Fruit fly (Drosophila melanogaster): Measurements from ENCODE around the gene CtsB.

Gene CtsB

DNA sequence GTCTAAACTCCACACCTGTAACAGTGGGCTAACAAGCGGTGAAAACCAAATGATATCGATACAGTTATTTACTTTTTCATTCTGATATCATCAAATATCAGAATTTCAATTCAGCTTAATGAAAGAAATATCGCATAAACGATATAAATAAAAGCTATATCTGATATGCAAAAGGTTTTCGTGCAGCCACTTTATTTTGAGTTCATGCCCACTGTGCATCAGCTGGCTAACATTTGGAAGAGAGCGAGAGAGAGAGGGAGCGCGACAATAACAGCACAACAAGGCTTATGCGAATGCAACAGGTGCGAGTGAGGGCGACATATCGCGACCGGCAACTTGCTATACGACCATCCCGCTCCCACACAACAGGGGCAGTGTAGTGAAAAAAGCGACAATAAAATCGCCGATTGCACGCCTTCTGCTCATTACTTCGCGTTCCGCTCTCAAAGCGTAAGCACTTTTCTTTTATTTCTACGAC, 42.5 kb downstream of the CtsB start, which contains the start of gene CG11151 (continued):
- TF ChIP-seq al (GFP tag; IDR thresholded peaks at IDR 0.05) (peak; percentile 91), MBD-R2 (GFP tag; IDR thresholded peaks at IDR 0.05) (peak; percentile 92), CG2199 (GFP tag; IDR thresholded peaks at IDR 0.05) (peak; percentile 96), CG13624 (GFP tag; optimal IDR thresholded peaks at IDR 0.05) (peak; percentile 95), HLH3B (GFP tag; IDR thresholded peaks at IDR 0.05) (peak; percentile 95), da (GFP tag; optimal IDR thresholded peaks at IDR 0.05) (peak; percentile 93), hth (optimal IDR thresholded peaks at IDR 0.05) (no peak), oc (tag; optimal IDR thresholded peaks at IDR 0.05) (peak; percentile 97), HLH54F (GFP tag; optimal IDR thresholded peaks at IDR 0.05) (peak; percentile 97), CG1233 (GFP tag; optimal IDR thresholded peaks at IDR 0.05) (peak; percentile 96), CG14667 (GFP tag; IDR thresholded peaks at IDR 0.05) (peak; percentile 91), luna (GFP tag; optimal IDR thresholded peaks at IDR 0.05) (peak; percentile 91), CG14014 (GFP tag; IDR thresholded peaks at IDR 0.05) (peak; percentile 95), Bgb (GFP tag; IDR thresholded peaks at IDR 0.05; ENCODE audit: partially characterized antibody) (peak; percentile 68), CG17361 (GFP tag; IDR thresholded peaks at IDR 0.05) (peak; percentile 96), tap (tag; optimal IDR thresholded peaks at IDR 0.05) (peak; percentile 94), Scr (GFP tag; IDR thresholded peaks at IDR 0.05; ENCODE audit: partially characterized antibody) (peak; percentile 58), pnt (GFP tag; optimal IDR thresholded peaks at IDR 0.05) (peak; percentile 96), B-H1 (GFP tag; IDR thresholded peaks at IDR 0.05) (peak; percentile 94), gce (GFP tag; IDR thresholded peaks at IDR 0.05) (peak; percentile 90), pzg (GFP tag; optimal IDR thresholded peaks at IDR 0.05) (peak; percentile 40), CG9797 (GFP tag; optimal IDR thresholded peaks at IDR 0.05) (peak; percentile 6), CG6689 (GFP tag; IDR thresholded peaks at IDR 0.05) (peak; percentile 95), CG14050 (GFP tag; IDR thresholded peaks at IDR 0.05) (peak; percentile 94), Side (GFP tag; optimal IDR thresholded peaks at IDR 0.05) (peak; percentile 96), Atf-2 (GFP tag; optimal IDR thresholded peaks at IDR 0.05) (peak; percentile 96), Fer3 (tag; optimal IDR thresholded peaks at IDR 0.05) (peak; percentile 97), CG17612 (GFP tag; IDR thresholded peaks at IDR 0.05) (peak; percentile 90), fd96Cb (tag; optimal IDR thresholded peaks at IDR 0.05) (peak; percentile 98), CG3065 (GFP tag; optimal IDR thresholded peaks at IDR 0.05) (peak; percentile 80), Hmr (GFP tag; optimal IDR thresholded peaks at IDR 0.05) (peak; percentile 98), phol (tag; optimal IDR thresholded peaks at IDR 0.05) (peak; percentile 95), CG42726 (GFP tag; IDR thresholded peaks at IDR 0.05; ENCODE audit: partially characterized antibody) (peak; percentile 51; the same call in 1 of the 2 replicates), en (GFP tag; optimal IDR thresholded peaks at IDR 0.05) (peak; percentile 95), CG10321 (GFP tag; IDR thresholded peaks at IDR 0.05) (peak; percentile 100), ken (GFP tag; IDR thresholded peaks at IDR 0.05) (peak; percentile 94), C15 (GFP tag; IDR thresholded peaks at IDR 0.05) (peak; percentile 80; the same call in 2 of the 3 replicates), CG12155 (GFP tag; optimal IDR thresholded peaks at IDR 0.05) (peak; percentile 93), CG13424 (tag; optimal IDR thresholded peaks at IDR 0.05) (peak; percentile 97), CG8944 (GFP tag; optimal IDR thresholded peaks at IDR 0.05) (peak; percentile 96), Oli (tag; optimal IDR thresholded peaks at IDR 0.05) (peak; percentile 98), CG31388 (GFP tag; optimal IDR thresholded peaks at IDR 0.05) (peak; percentile 88), CG12942 (GFP tag; optimal IDR thresholded peaks at IDR 0.05) (peak; percentile 96), crol (GFP tag; IDR thresholded peaks at IDR 0.05) (peak; percentile 44; the same call in 1 of the 2 replicates), Pdp1 (GFP tag; optimal IDR thresholded peaks at IDR 0.05) (peak; percentile 94 to 97), CG6683 (GFP tag; optimal IDR thresholded peaks at IDR 0.05) (peak; percentile 92), CG15696 (tag; optimal IDR thresholded peaks at IDR 0.05) (peak; percentile 94), seq (GFP tag; IDR thresholded peaks at IDR 0.05) (peak; percentile 96), Dek (tag; optimal IDR thresholded peaks at IDR 0.05) (peak; percentile 94), usp (GFP tag; optimal IDR thresholded peaks at IDR 0.05) (no peak), Taf1 (GFP tag; IDR thresholded peaks at IDR 0.05) (peak; percentile 89)
